Fruit fly (Drosophila melanogaster) whole organism: ENCODE measurements around the gene NimC4.

Experiments
- CG8478 ChIP-seq: fragments of >200 bp; optimal IDR thresholded peaks from 2 replicates; lab custom pipeline; 2018; ENCODE audit warnings: inconsistent platforms
- Dll ChIP-seq: fragments of >200 bp; optimal IDR thresholded peaks from 2 replicates; lab custom pipeline; 2017
- pan ChIP-seq: fragments of >200 bp; optimal IDR thresholded peaks from 2 replicates; lab custom pipeline; 2017
- psq ChIP-seq: fragments of >200 bp; optimal IDR thresholded peaks from 2 replicates; lab custom pipeline; 2017
- usp ChIP-seq: fragments of >200 bp; optimal IDR thresholded peaks from 2 replicates; lab custom pipeline; 2017; ENCODE audit warnings: missing biosample characterization, missing genetic modification characterization, mixed read lengths

DNA sequence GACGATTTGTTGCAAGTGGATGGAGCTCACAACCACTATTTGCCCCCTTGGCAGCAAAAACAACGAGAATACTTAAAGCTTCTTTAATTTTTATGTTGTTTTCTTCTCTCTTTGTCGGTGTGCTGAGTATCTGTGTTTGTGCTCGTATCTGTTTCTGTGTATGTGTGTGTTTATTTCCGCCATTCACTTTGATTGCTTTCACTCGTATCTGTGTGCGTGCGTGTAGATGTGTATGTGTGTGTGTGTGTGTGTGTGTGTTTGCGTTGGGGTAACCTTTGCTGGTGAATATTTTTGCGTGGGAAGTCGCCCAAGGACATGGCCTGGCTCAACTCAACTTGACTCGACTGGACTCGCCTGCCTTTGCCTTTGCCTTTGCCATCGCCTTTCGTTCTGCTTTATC, 2.6 kb downstream of the NimC4 start:
- TF ChIP-seq psq (lab: Kevin White, UChicago), result no peak
- TF ChIP-seq usp (GFP tag; lab: Kevin White, UChicago), result no peak
- no peak for TF ChIP-seq pan (lab: Kevin White, UChicago)
- no peak for TF ChIP-seq Dll (lab: Kevin White, UChicago)
- no peak for TF ChIP-seq CG8478 (lab: Kevin White, UChicago)
